Worm (Caenorhabditis elegans) whole organism, mixed stage, embryonic: Measurements from ENCODE around the gene F08D12.3.

Experiments
- sptf-1 ChIP-seq: sonication (generic microtip); optimal IDR thresholded peaks from 2 replicates; lab custom pipeline; 2017; ENCODE audit warnings: mild to moderate bottlenecking, missing genetic modification characterization, moderate library complexity, missing compliant biosample characterization
- unc-62 ChIP-seq: fragments of 150-350 bp; optimal IDR thresholded peaks from 2 replicates; lab custom pipeline; 2014; ENCODE audit warnings: missing biosample characterization, missing genetic modification reagents, missing genetic modification characterization

ce11 chrII:2773534-2773933, 5.8 kb upstream of the F08D12.3 start, which contains the start of gene sdz-9:
- TF ChIP-seq sptf-1 (tag; lab: Kevin White, UChicago) (no peak), unc-62 (GFP tag; lab: Kevin White, UChicago) (no peak)
